Worm (Caenorhabditis elegans) whole organism, L3 larva: ENCODE results near the gene atg-16.1.
A peak's percentile ranks its signal among the peaks of the same experiment; 100 is the strongest.

Experiments used
- R02D3.7 ChIP-seq: fragments of 150-350 bp; optimal IDR thresholded peaks from 2 replicates; lab custom pipeline; 2014; ENCODE audit warnings: missing biosample characterization, missing genetic modification characterization
- ZK546.5 ChIP-seq: sonication (generic microtip); optimal IDR thresholded peaks from 2 replicates; lab custom pipeline; 2017; ENCODE audit warnings: missing biosample characterization, missing genetic modification characterization
- ceh-16 ChIP-seq: sonication (generic microtip); optimal IDR thresholded peaks from 2 replicates; lab custom pipeline; 2017; ENCODE audit warnings: missing biosample characterization, missing genetic modification characterization
- ceh-28 ChIP-seq: fragments of 150-350 bp; optimal IDR thresholded peaks from 2 replicates; lab custom pipeline; 2014; ENCODE audit warnings: missing biosample characterization, missing genetic modification reagents, missing genetic modification characterization
- ceh-82 ChIP-seq: fragments of 150-350 bp; optimal IDR thresholded peaks from 2 replicates; lab custom pipeline; 2014; ENCODE audit warnings: missing biosample characterization, missing genetic modification characterization
- ceh-9 ChIP-seq: sonication (generic microtip); optimal IDR thresholded peaks from 2 replicates; lab custom pipeline; 2018; ENCODE audit warnings: missing biosample characterization, missing genetic modification characterization
- daf-12 ChIP-seq: fragments of 150-350 bp; optimal IDR thresholded peaks from 2 replicates; lab custom pipeline; 2014; ENCODE audit warnings: missing biosample characterization, missing genetic modification reagents, missing genetic modification characterization
- egl-27 ChIP-seq: sonication (generic microtip); optimal IDR thresholded peaks from 4 replicates; lab custom pipeline; 2017; ENCODE audit warnings: missing biosample characterization, missing genetic modification reagents, missing genetic modification characterization
- egl-5 ChIP-seq: fragments of 150-350 bp; optimal IDR thresholded peaks from 2 replicates; lab custom pipeline; 2017; ENCODE audit warnings: missing biosample characterization, missing genetic modification reagents, missing genetic modification characterization, inconsistent platforms
- elt-1 ChIP-seq: fragments of 150-350 bp; optimal IDR thresholded peaks from 2 replicates; lab custom pipeline; 2014; ENCODE audit warnings: missing biosample characterization, missing genetic modification characterization
- elt-2 ChIP-seq: sonication (generic microtip); optimal IDR thresholded peaks from 2 replicates; lab custom pipeline; 2016; ENCODE audit warnings: missing genetic modification reagents, mild to moderate bottlenecking, missing genetic modification characterization, missing compliant biosample characterization
- elt-3 ChIP-seq, 3 experiments: fragments of 150-350 bp in 1 of 3; sonication (generic microtip) in 2 of 3; optimal IDR thresholded peaks; 2 replicates in 2 of 3; 4 replicates in 1 of 3; lab custom pipeline; 2014 to 2017; ENCODE audit warnings: missing biosample characterization in 3 of 3, missing genetic modification characterization in 3 of 3
- eor-1 ChIP-seq, 2 experiments: fragments of 150-350 bp; optimal IDR thresholded peaks; 2 replicates each; lab custom pipeline; 2014 to 2018; ENCODE audit warnings: missing biosample characterization in 2 of 2, missing genetic modification characterization in 2 of 2
- fkh-10 ChIP-seq: sonication (generic microtip); optimal IDR thresholded peaks from 2 replicates; lab custom pipeline; 2017; ENCODE audit warnings: missing biosample characterization, missing genetic modification reagents, missing genetic modification characterization
- fos-1 ChIP-seq: fragments of 150-350 bp; optimal IDR thresholded peaks from 2 replicates; lab custom pipeline; 2014; ENCODE audit warnings: missing biosample characterization, missing genetic modification characterization
- jun-1 ChIP-seq: fragments of 150-350 bp; optimal IDR thresholded peaks from 2 replicates; lab custom pipeline; 2014; ENCODE audit warnings: missing biosample characterization, missing genetic modification reagents, missing genetic modification characterization
- lin-15B ChIP-seq: fragments of 150-350 bp; optimal IDR thresholded peaks from 2 replicates; lab custom pipeline; 2014; ENCODE audit warnings: missing biosample characterization, missing genetic modification characterization
- lin-39 ChIP-seq: fragments of 150-350 bp; optimal IDR thresholded peaks from 2 replicates; lab custom pipeline; 2018; ENCODE audit warnings: missing biosample characterization, missing genetic modification reagents, missing genetic modification characterization
- lsy-12 ChIP-seq: sonication (generic microtip); optimal IDR thresholded peaks from 2 replicates; lab custom pipeline; 2016; ENCODE audit warnings: mild to moderate bottlenecking, missing genetic modification characterization, missing compliant biosample characterization
- mdl-1 ChIP-seq: fragments of 150-350 bp; optimal IDR thresholded peaks from 2 replicates; lab custom pipeline; 2014; ENCODE audit warnings: missing biosample characterization, missing genetic modification characterization
- mml-1 ChIP-seq: fragments of 150-350 bp; sonication (generic microtip); optimal IDR thresholded peaks from 3 replicates; lab custom pipeline; 2014; ENCODE audit warnings: missing biosample characterization, missing genetic modification characterization
- nfya-1 ChIP-seq: sonication (generic microtip); optimal IDR thresholded peaks from 2 replicates; lab custom pipeline; 2017; ENCODE audit warnings: missing genetic modification characterization, mild to moderate bottlenecking, missing compliant biosample characterization, antibody characterized with exemption, moderate library complexity; ENCODE audit not compliant: insufficient read depth
- nhr-11 ChIP-seq: fragments of 150-350 bp; optimal IDR thresholded peaks from 2 replicates; lab custom pipeline; 2014; ENCODE audit warnings: missing biosample characterization, missing genetic modification characterization
- nhr-12 ChIP-seq: fragments of 150-350 bp; optimal IDR thresholded peaks from 2 replicates; lab custom pipeline; 2014; ENCODE audit warnings: missing biosample characterization, missing genetic modification characterization
- nhr-23 ChIP-seq: fragments of 150-350 bp; optimal IDR thresholded peaks from 2 replicates; lab custom pipeline; 2014; ENCODE audit warnings: missing biosample characterization, missing genetic modification reagents, missing genetic modification characterization
- nhr-237 ChIP-seq: fragments of 150-350 bp; optimal IDR thresholded peaks from 2 replicates; lab custom pipeline; 2014; ENCODE audit warnings: missing biosample characterization, missing genetic modification characterization
- nhr-25 ChIP-seq: sonication (generic microtip); optimal IDR thresholded peaks from 2 replicates; lab custom pipeline; 2017; ENCODE audit warnings: missing biosample characterization, missing genetic modification characterization
- nhr-28 ChIP-seq: fragments of 150-350 bp; optimal IDR thresholded peaks from 2 replicates; lab custom pipeline; 2014; ENCODE audit warnings: missing biosample characterization, missing genetic modification characterization
- nhr-43 ChIP-seq: sonication (generic microtip); optimal IDR thresholded peaks from 2 replicates; lab custom pipeline; 2016; ENCODE audit warnings: mild to moderate bottlenecking, missing genetic modification characterization, missing compliant biosample characterization; ENCODE audit not compliant: poor library complexity, severe bottlenecking
- nhr-76 ChIP-seq: fragments of 150-350 bp; sonication (generic microtip); optimal IDR thresholded peaks from 5 replicates; lab custom pipeline; 2014; ENCODE audit warnings: missing biosample characterization, missing genetic modification characterization
- nhr-77 ChIP-seq: fragments of 150-350 bp; optimal IDR thresholded peaks from 2 replicates; lab custom pipeline; 2014; ENCODE audit warnings: missing biosample characterization, missing genetic modification characterization
- pha-4 ChIP-seq: fragments of 150-350 bp; optimal IDR thresholded peaks from 2 replicates; lab custom pipeline; 2014; ENCODE audit warnings: missing biosample characterization, missing genetic modification reagents, missing genetic modification characterization
- pqm-1 ChIP-seq: fragments of 150-350 bp; optimal IDR thresholded peaks from 2 replicates; lab custom pipeline; 2017; ENCODE audit warnings: missing biosample characterization, missing genetic modification characterization, inconsistent platforms
- skn-1 ChIP-seq: fragments of 150-350 bp; optimal IDR thresholded peaks from 2 replicates; lab custom pipeline; 2014; ENCODE audit warnings: missing biosample characterization, missing genetic modification characterization
- tbx-2 ChIP-seq: sonication (generic microtip); optimal IDR thresholded peaks from 2 replicates; lab custom pipeline; 2016; ENCODE audit warnings: mild to moderate bottlenecking, missing genetic modification characterization, missing compliant biosample characterization
- unc-39 ChIP-seq: sonication (generic microtip); optimal IDR thresholded peaks from 4 replicates; lab custom pipeline; 2017; ENCODE audit warnings: missing biosample characterization, missing genetic modification characterization
- zag-1 ChIP-seq: fragments of 150-350 bp; optimal IDR thresholded peaks from 2 replicates; lab custom pipeline; 2014; ENCODE audit warnings: missing biosample characterization, missing genetic modification characterization
- ztf-11 ChIP-seq: fragments of 150-350 bp; optimal IDR thresholded peaks from 2 replicates; lab custom pipeline; 2014; ENCODE audit warnings: missing biosample characterization, missing genetic modification characterization
- ztf-4 ChIP-seq: fragments of 150-350 bp; optimal IDR thresholded peaks from 2 replicates; lab custom pipeline; 2014; ENCODE audit warnings: missing biosample characterization, missing genetic modification characterization

Gene atg-16.1

ce11 chrX:4434577-4434976 is 27.7 kb downstream of the atg-16.1 start:
- no peak for TF ChIP-seq lsy-12 (tag; lab: Kevin White, UChicago)
- TF ChIP-seq nfya-1 = peak; percentile 24
- TF ChIP-seq fkh-10 = peak; percentile 57
- TF ChIP-seq lin-39 = peak; percentile 43

ce11 chrX:4429364-4429763 is 32.9 kb downstream of the atg-16.1 start:
- TF ChIP-seq nfya-1 (no peak), nhr-77 (tag; lab: Kevin White, UChicago) (no peak), nhr-23 (tag; lab: Kevin White, UChicago) (no peak), jun-1 (tag; lab: Kevin White, UChicago) (no peak), ceh-16 (no peak), nhr-12 (tag; lab: Kevin White, UChicago) (no peak), nhr-28 (tag; lab: Kevin White, UChicago) (no peak), egl-27 (no peak), nhr-11 (no peak)

- no peak for TF ChIP-seq elt-1
- TF ChIP-seq nhr-76 = no peak
- no peak for TF ChIP-seq eor-1 (tag; optimal IDR thresholded peaks at IDR 0.05; lab: Kevin White, UChicago)
- TF ChIP-seq unc-39 (tag; lab: Kevin White, UChicago) = no peak
- TF ChIP-seq nhr-11 = no peak
- no peak for TF ChIP-seq nhr-12 (tag; lab: Kevin White, UChicago)
- TF ChIP-seq ZK546.5 (tag; lab: Kevin White, UChicago) = no peak
- no peak for TF ChIP-seq egl-5 (tag; lab: Kevin White, UChicago)
- TF ChIP-seq tbx-2 (tag; lab: Kevin White, UChicago) = no peak
- no peak for TF ChIP-seq nhr-25 (tag; lab: Kevin White, UChicago)
- no peak for TF ChIP-seq nhr-43 (tag; lab: Kevin White, UChicago)
- no peak for TF ChIP-seq fkh-10
- no peak for TF ChIP-seq zag-1
- no peak for TF ChIP-seq nhr-237 (tag; lab: Kevin White, UChicago)
- no peak for TF ChIP-seq nfya-1
- no peak for TF ChIP-seq pqm-1 (tag; lab: Kevin White, UChicago)
- no peak for TF ChIP-seq mml-1 (tag; lab: Kevin White, UChicago)
- TF ChIP-seq jun-1 (tag; lab: Kevin White, UChicago) = no peak
- TF ChIP-seq nhr-28 (tag; lab: Kevin White, UChicago) = no peak
Measured at ce11 chrX:4427387-4427786, 34.9 kb downstream of the atg-16.1 start.

- TF ChIP-seq tbx-2 (tag; lab: Kevin White, UChicago) = no peak
- TF ChIP-seq nhr-25 (tag; lab: Kevin White, UChicago) = no peak
- TF ChIP-seq fos-1 (tag; lab: Kevin White, UChicago) = no peak
- TF ChIP-seq nhr-28 (tag; lab: Kevin White, UChicago) = no peak
- no peak for TF ChIP-seq skn-1 (tag; lab: Kevin White, UChicago)
- TF ChIP-seq jun-1 (tag; lab: Kevin White, UChicago) = no peak
- TF ChIP-seq mdl-1 = no peak
- no peak for TF ChIP-seq mml-1 (tag; lab: Kevin White, UChicago)
- no peak for TF ChIP-seq R02D3.7 (tag; lab: Kevin White, UChicago)
- TF ChIP-seq unc-39 (tag; lab: Kevin White, UChicago) = no peak
- no peak for TF ChIP-seq ztf-11 (tag; lab: Kevin White, UChicago)
- no peak for TF ChIP-seq ceh-28 (tag; lab: Kevin White, UChicago)
- no peak for TF ChIP-seq elt-2 (tag; lab: Kevin White, UChicago)
Measured at ce11 chrX:4426496-4426895, 35.8 kb downstream of the atg-16.1 start.

- TF ChIP-seq nhr-28 (tag; lab: Kevin White, UChicago) (no peak), fkh-10 (peak; percentile 33), nhr-25 (tag; lab: Kevin White, UChicago) (no peak), eor-1 (tag; optimal IDR thresholded peaks at IDR 0.05; lab: Kevin White, UChicago) (no peak), lin-39 (no peak), nhr-76 (no peak)
Measured at ce11 chrX:4424254-4424653, 38.0 kb downstream of the atg-16.1 start.

ce11 chrX:4418751-4419150 is 43.5 kb downstream of the atg-16.1 start, which contains the start of gene dop-1:
Gene dop-1, minus strand, starts transcription at chrX:4418851.
- TF ChIP-seq pqm-1 (tag; lab: Kevin White, UChicago) (no peak), lsy-12 (tag; lab: Kevin White, UChicago) (no peak), pha-4 (no peak), nhr-76 (no peak), lin-15B (tag; lab: Kevin White, UChicago) (no peak), ceh-16 (no peak), ceh-82 (tag; lab: Kevin White, UChicago) (no peak), mdl-1 (no peak), ceh-9 (tag; lab: Kevin White, UChicago) (no peak), R02D3.7 (tag; lab: Kevin White, UChicago) (no peak), ztf-4 (no peak), nhr-12 (tag; lab: Kevin White, UChicago) (no peak), ceh-28 (tag; lab: Kevin White, UChicago) (no peak), elt-3 (tag; optimal IDR thresholded peaks at IDR 0.05; lab: Kevin White, UChicago) (no peak), daf-12 (tag; lab: Kevin White, UChicago) (no peak), lin-39 (no peak)
- TF ChIP-seq, all 47 proteins: peak for 0
